Fruit fly (Drosophila melanogaster) whole organism, embryonic: ENCODE measurements around the gene CG17744.

Source experiments
- Asciz ChIP-seq: fragments of 200-800 bp; sonication (Bioruptor generic); optimal IDR thresholded peaks from 2 replicates; lab custom pipeline; 2017; ENCODE audit warnings: missing biosample characterization, mild to moderate bottlenecking, missing genetic modification characterization, missing genetic modification reagents
- CG10274 ChIP-seq: fragments of 200-800 bp; sonication (Bioruptor generic); optimal IDR thresholded peaks from 3 replicates; lab custom pipeline; 2017; ENCODE audit warnings: missing biosample characterization, mild to moderate bottlenecking, missing genetic modification characterization
- CG10979 ChIP-seq: fragments of 200-800 bp; sonication (Bioruptor generic); optimal IDR thresholded peaks from 2 replicates; lab custom pipeline; 2018; ENCODE audit warnings: missing biosample characterization, mild to moderate bottlenecking, missing genetic modification characterization, moderate library complexity
- CG11085 ChIP-seq: fragments of 200-800 bp; sonication (Bioruptor generic); IDR thresholded peaks from 2 replicates; pipeline ENCODE4 v1.3.6; 2022; ENCODE audit warnings: missing biosample characterization, missing genetic modification characterization
- CG11093 ChIP-seq: fragments of 200-800 bp; sonication (Bioruptor generic); IDR thresholded peaks from 3 replicates; pipeline ENCODE4 v1.3.6; 2022; ENCODE audit warnings: missing biosample characterization, missing genetic modification characterization
- CG11504 ChIP-seq: fragments of 200-800 bp; sonication (Bioruptor generic); optimal IDR thresholded peaks from 3 replicates; lab custom pipeline; 2019; ENCODE audit warnings: missing biosample characterization, mild to moderate bottlenecking, missing genetic modification characterization, moderate library complexity
- CG12219 ChIP-seq: fragments of 200-800 bp; sonication (Bioruptor generic); optimal IDR thresholded peaks from 3 replicates; lab custom pipeline; 2018; ENCODE audit warnings: missing biosample characterization, mild to moderate bottlenecking, missing genetic modification characterization
- CG12942 ChIP-seq: fragments of 200-800 bp; sonication (Bioruptor generic); optimal IDR thresholded peaks from 3 replicates; lab custom pipeline; 2016; ENCODE audit warnings: missing biosample characterization, missing genetic modification characterization
- CG14667 ChIP-seq: fragments of 200-800 bp; sonication (Bioruptor generic); IDR thresholded peaks from 2 replicates; pipeline ENCODE4 v1.3.6; 2022; ENCODE audit warnings: missing biosample characterization, missing genetic modification characterization
- CG15479 ChIP-seq: fragments of 200-800 bp; sonication (Bioruptor generic); optimal IDR thresholded peaks from 3 replicates; lab custom pipeline; 2019; ENCODE audit warnings: missing biosample characterization, mild to moderate bottlenecking, missing genetic modification characterization, moderate library complexity
- CG16863 ChIP-seq: fragments of 200-800 bp; sonication (Bioruptor generic); optimal IDR thresholded peaks from 3 replicates; lab custom pipeline; 2016; ENCODE audit warnings: missing biosample characterization, missing genetic modification characterization
- CG2129 ChIP-seq: fragments of 200-800 bp; sonication (Bioruptor generic); IDR thresholded peaks from 2 replicates; pipeline ENCODE4 v1.3.6; 2022; ENCODE audit warnings: missing biosample characterization, missing genetic modification characterization; ENCODE audit not compliant: partially characterized antibody
- CG30403 ChIP-seq: fragments of 200-800 bp; sonication (Bioruptor generic); optimal IDR thresholded peaks from 3 replicates; lab custom pipeline; 2016; ENCODE audit warnings: missing biosample characterization, missing genetic modification characterization
- CG31365 ChIP-seq: fragments of 200-800 bp; sonication (Bioruptor generic); optimal IDR thresholded peaks from 2 replicates; lab custom pipeline; 2018; ENCODE audit warnings: missing biosample characterization, mild to moderate bottlenecking, missing genetic modification characterization
- CG3407 ChIP-seq: fragments of 200-800 bp; sonication (Bioruptor generic); optimal IDR thresholded peaks from 2 replicates; lab custom pipeline; 2018; ENCODE audit warnings: missing biosample characterization, mild to moderate bottlenecking, missing genetic modification characterization
- CG34224 ChIP-seq: fragments of 200-800 bp; sonication (Bioruptor generic); IDR thresholded peaks from 3 replicates; pipeline ENCODE4 v1.3.6; 2022; ENCODE audit warnings: missing biosample characterization, missing genetic modification characterization; ENCODE audit not compliant: partially characterized antibody
- CG3995 ChIP-seq: fragments of 200-800 bp; sonication (Bioruptor generic); optimal IDR thresholded peaks from 3 replicates; lab custom pipeline; 2016; ENCODE audit warnings: missing biosample characterization, missing genetic modification characterization
- CG4282 ChIP-seq: fragments of 200-800 bp; sonication (Bioruptor generic); optimal IDR thresholded peaks from 2 replicates; lab custom pipeline; 2016; ENCODE audit warnings: missing biosample characterization, missing genetic modification characterization
- CG6654 ChIP-seq: fragments of 200-800 bp; sonication (Bioruptor generic); optimal IDR thresholded peaks from 2 replicates; lab custom pipeline; 2017; ENCODE audit warnings: missing biosample characterization, mild to moderate bottlenecking, missing genetic modification characterization
- CG6689 ChIP-seq: fragments of 200-800 bp; sonication (Bioruptor generic); IDR thresholded peaks from 2 replicates; pipeline ENCODE4 v1.3.6; 2022; ENCODE audit warnings: missing biosample characterization, missing genetic modification characterization
- CG8281 ChIP-seq: fragments of 200-800 bp; sonication (Bioruptor generic); optimal IDR thresholded peaks from 2 replicates; lab custom pipeline; 2018; ENCODE audit warnings: missing biosample characterization, mild to moderate bottlenecking, missing genetic modification characterization, moderate library complexity
- Camta ChIP-seq: fragments of 200-800 bp; sonication (Bioruptor generic); optimal IDR thresholded peaks from 2 replicates; lab custom pipeline; 2016; ENCODE audit warnings: missing biosample characterization, missing genetic modification characterization
- Chrac-16 ChIP-seq: fragments of 200-800 bp; sonication (Bioruptor generic); optimal IDR thresholded peaks from 3 replicates; lab custom pipeline; 2016; ENCODE audit warnings: missing biosample characterization, missing genetic modification characterization
- Drgx ChIP-seq: fragments of 200-800 bp; sonication (Bioruptor generic); IDR thresholded peaks from 2 replicates; pipeline ENCODE4 v1.3.6; 2022; ENCODE audit warnings: missing biosample characterization, missing genetic modification characterization
- HLH3B ChIP-seq: fragments of 200-800 bp; sonication (Bioruptor generic); IDR thresholded peaks from 2 replicates; pipeline ENCODE4 v1.3.6; 2022; ENCODE audit warnings: missing biosample characterization, missing genetic modification characterization
- HmgZ ChIP-seq: fragments of 200-800 bp; sonication (Bioruptor generic); optimal IDR thresholded peaks from 2 replicates; lab custom pipeline; 2018; ENCODE audit warnings: missing biosample characterization, mild to moderate bottlenecking, missing genetic modification characterization
- Mad ChIP-seq: fragments of 200-800 bp; sonication (Bioruptor generic); optimal IDR thresholded peaks from 2 replicates; lab custom pipeline; 2016; ENCODE audit warnings: missing biosample characterization, missing genetic modification characterization
- Mrtf ChIP-seq: fragments of 200-800 bp; sonication (Bioruptor generic); IDR thresholded peaks from 3 replicates; pipeline ENCODE4 v1.3.6; 2022; ENCODE audit warnings: missing biosample characterization, missing genetic modification characterization
- Sry-δ ChIP-seq: fragments of 200-800 bp; sonication (Bioruptor generic); optimal IDR thresholded peaks from 2 replicates; lab custom pipeline; 2016; ENCODE audit warnings: missing biosample characterization, missing genetic modification characterization
- abd-A ChIP-seq: fragments of 200-800 bp; sonication (Bioruptor generic); optimal IDR thresholded peaks from 3 replicates; lab custom pipeline; 2019; ENCODE audit warnings: missing biosample characterization, mild to moderate bottlenecking, missing genetic modification characterization, moderate library complexity
- amos ChIP-seq: fragments of 200-800 bp; sonication (Bioruptor generic); IDR thresholded peaks from 2 replicates; pipeline ENCODE4 v1.3.6; 2022; ENCODE audit warnings: missing biosample characterization, missing genetic modification characterization; ENCODE audit not compliant: partially characterized antibody
- ap ChIP-seq: fragments of 200-800 bp; sonication (Bioruptor generic); IDR thresholded peaks from 2 replicates; pipeline ENCODE4 v1.3.6; 2022; ENCODE audit warnings: missing biosample characterization, missing genetic modification characterization
- bbx ChIP-seq: fragments of 200-800 bp; sonication (Bioruptor generic); IDR thresholded peaks from 2 replicates; pipeline ENCODE4 v1.3.6; 2022; ENCODE audit warnings: missing biosample characterization, missing genetic modification characterization; ENCODE audit not compliant: partially characterized antibody
- chif ChIP-seq, 2 experiments: fragments of 200-800 bp; sonication (Bioruptor generic); optimal IDR thresholded peaks; 3 replicates each; lab custom pipeline; 2016; ENCODE audit warnings: missing biosample characterization in 2 of 2, missing genetic modification characterization in 2 of 2
- chm ChIP-seq: fragments of 200-800 bp; sonication (Bioruptor generic); IDR thresholded peaks from 2 replicates; pipeline ENCODE4 v1.3.6; 2022; ENCODE audit warnings: missing biosample characterization, missing genetic modification characterization
- ems ChIP-seq: fragments of 200-800 bp; sonication (Bioruptor generic); optimal IDR thresholded peaks from 3 replicates; lab custom pipeline; 2016; ENCODE audit warnings: missing biosample characterization, missing genetic modification characterization
- fd64A ChIP-seq: fragments of 200-800 bp; sonication (Bioruptor generic); optimal IDR thresholded peaks from 3 replicates; lab custom pipeline; 2018; ENCODE audit warnings: missing biosample characterization, mild to moderate bottlenecking, missing genetic modification characterization
- hth ChIP-seq: fragments of >200 bp; optimal IDR thresholded peaks from 2 replicates; lab custom pipeline; 2017; ENCODE audit warnings: inconsistent platforms
- jumu ChIP-seq: fragments of 200-800 bp; sonication (Bioruptor generic); optimal IDR thresholded peaks from 3 replicates; lab custom pipeline; 2016; ENCODE audit warnings: missing biosample characterization, missing genetic modification characterization
- lmd ChIP-seq: fragments of 200-800 bp; sonication (Bioruptor generic); IDR thresholded peaks from 2 replicates; pipeline ENCODE4 v1.3.6; 2022; ENCODE audit warnings: missing biosample characterization, missing genetic modification characterization
- mam ChIP-seq: fragments of 200-800 bp; sonication (Bioruptor generic); optimal IDR thresholded peaks from 3 replicates; lab custom pipeline; 2016; ENCODE audit warnings: missing biosample characterization, missing genetic modification characterization
- nerfin-1 ChIP-seq: fragments of 200-800 bp; sonication (Bioruptor generic); optimal IDR thresholded peaks from 3 replicates; lab custom pipeline; 2019; ENCODE audit warnings: missing biosample characterization, mild to moderate bottlenecking, missing genetic modification characterization, moderate library complexity
- nerfin-2 ChIP-seq: fragments of 200-800 bp; sonication (Bioruptor generic); IDR thresholded peaks from 2 replicates; pipeline ENCODE4 v1.3.6; 2022; ENCODE audit warnings: missing biosample characterization, missing genetic modification characterization; ENCODE audit not compliant: partially characterized antibody
- nmo ChIP-seq: fragments of 200-800 bp; sonication (Bioruptor generic); optimal IDR thresholded peaks from 2 replicates; lab custom pipeline; 2018; ENCODE audit warnings: missing biosample characterization, mild to moderate bottlenecking, missing genetic modification characterization, moderate library complexity
- nom ChIP-seq: fragments of 200-800 bp; sonication (Bioruptor generic); optimal IDR thresholded peaks from 2 replicates; lab custom pipeline; 2017; ENCODE audit warnings: missing biosample characterization, missing genetic modification characterization, mild to moderate bottlenecking, moderate library complexity, missing genetic modification reagents
- otp ChIP-seq: fragments of 200-800 bp; sonication (Bioruptor generic); IDR thresholded peaks from 3 replicates; pipeline ENCODE4, ENCODE4 v1.3.6; 2022; ENCODE audit warnings: missing biosample characterization, missing genetic modification characterization
- p53 ChIP-seq: fragments of 200-800 bp; sonication (Bioruptor generic); optimal IDR thresholded peaks from 2 replicates; lab custom pipeline; 2016; ENCODE audit warnings: missing biosample characterization, missing genetic modification characterization
- pho ChIP-seq: fragments of 200-800 bp; sonication (Bioruptor generic); optimal IDR thresholded peaks from 2 replicates; lab custom pipeline; 2016; ENCODE audit warnings: missing biosample characterization, missing genetic modification characterization
- seq ChIP-seq: fragments of 200-800 bp; sonication (Bioruptor generic); IDR thresholded peaks from 2 replicates; pipeline ENCODE4 v1.3.6; 2022; ENCODE audit warnings: missing biosample characterization, missing genetic modification characterization
- slp2 ChIP-seq: fragments of 200-800 bp; sonication (Bioruptor generic); optimal IDR thresholded peaks from 2 replicates; lab custom pipeline; 2016; ENCODE audit warnings: missing biosample characterization, missing genetic modification characterization
- sqz ChIP-seq: fragments of 200-800 bp; sonication (Bioruptor generic); optimal IDR thresholded peaks from 3 replicates; lab custom pipeline; 2018; ENCODE audit warnings: missing biosample characterization, mild to moderate bottlenecking, missing genetic modification characterization
- trem ChIP-seq: fragments of 200-800 bp; optimal IDR thresholded peaks from 3 replicates; lab custom pipeline; 2019; ENCODE audit warnings: missing biosample characterization, mild to moderate bottlenecking, missing genetic modification characterization, moderate library complexity

CG17744 gene

DNA sequence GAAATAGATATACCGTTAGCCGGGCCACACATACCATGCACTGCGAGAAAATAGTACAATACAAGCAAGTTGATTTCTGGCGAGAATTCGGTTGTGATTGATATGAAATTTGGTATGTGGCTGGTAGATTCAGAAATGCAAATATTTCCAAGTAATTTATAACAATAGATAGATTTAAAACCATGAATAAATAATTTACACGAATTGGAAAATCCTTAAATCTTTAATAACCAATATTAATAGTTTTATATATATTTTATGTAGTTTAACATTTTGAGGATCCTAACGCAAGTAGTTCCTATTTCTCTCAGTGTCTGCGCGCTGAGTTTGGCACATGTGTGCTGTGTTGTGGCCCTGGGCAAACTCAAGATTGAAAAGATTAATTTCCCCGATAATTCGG is 44.8 kb downstream of the CG17744 start (continued):
- peak; percentile 49 for TF ChIP-seq CG11504 (tag; lab: Kevin White, UChicago)
- TF ChIP-seq CG15479 (GFP tag; lab: Kevin White, UChicago) = no peak
- TF ChIP-seq CG10979 (tag; lab: Kevin White, UChicago) = peak; percentile 74
- peak; percentile 20 for TF ChIP-seq jumu (GFP tag; lab: Kevin White, UChicago)
- no peak for TF ChIP-seq CG11093 (GFP tag; lab: Robert Waterston, UW)
- no peak; the same call in 1 of the 2 replicates for TF ChIP-seq HLH3B (GFP tag; lab: Robert Waterston, UW)
- TF ChIP-seq ems (GFP tag; lab: Kevin White, UChicago) = peak; percentile 2
- TF ChIP-seq CG12219 = peak; percentile 6
- TF ChIP-seq nerfin-1 (tag; lab: Kevin White, UChicago) = no peak
- no peak for TF ChIP-seq otp (GFP tag; lab: Robert Waterston, UW)
- TF ChIP-seq nom (GFP tag; lab: Kevin White, UChicago) = no peak
- no peak for TF ChIP-seq CG2129 (GFP tag; lab: Robert Waterston, UW)
- TF ChIP-seq lmd (GFP tag; lab: Robert Waterston, UW) = peak; percentile 26; the same call in 1 of the 2 replicates
- peak; percentile 64; the same call in 1 of the 2 replicates for TF ChIP-seq CG6689 (GFP tag; lab: Robert Waterston, UW)
- TF ChIP-seq CG14667 (GFP tag; lab: Robert Waterston, UW) = 0 out of 2 replicates have a peak, but pooled peaks have one; percentile 16
- TF ChIP-seq hth = no peak
- no peak for TF ChIP-seq CG34224 (GFP tag; lab: Robert Waterston, UW)
- no peak for TF ChIP-seq Asciz (GFP tag; lab: Kevin White, UChicago)
- TF ChIP-seq CG10274 (GFP tag; lab: Kevin White, UChicago) = no peak
- TF ChIP-seq Sry-δ (GFP tag; lab: Kevin White, UChicago) = peak; percentile 11
- TF ChIP-seq nmo = peak; percentile 72
- TF ChIP-seq Chrac-16 (GFP tag; lab: Kevin White, UChicago) = peak; percentile 43
- no peak for TF ChIP-seq p53 (GFP tag; lab: Kevin White, UChicago)
- TF ChIP-seq chm (GFP tag; lab: Robert Waterston, UW) = no peak
- TF ChIP-seq fd64A = no peak
- no peak for TF ChIP-seq CG16863 (GFP tag; lab: Kevin White, UChicago)
- TF ChIP-seq pho (GFP tag; lab: Kevin White, UChicago) = no peak
- TF ChIP-seq chif (GFP tag; optimal IDR thresholded peaks at IDR 0.05; lab: Kevin White, UChicago) = peak in 1 of 2 experiments; percentile 4
- no peak for TF ChIP-seq slp2 (GFP tag; lab: Kevin White, UChicago)
- TF ChIP-seq mam (GFP tag; lab: Kevin White, UChicago) = no peak
- no peak for TF ChIP-seq CG11085 (GFP tag; lab: Robert Waterston, UW)
- TF ChIP-seq CG6654 = no peak
- TF ChIP-seq CG3995 (GFP tag; lab: Kevin White, UChicago) = no peak
- no peak for TF ChIP-seq HmgZ (tag; lab: Kevin White, UChicago)
- TF ChIP-seq nerfin-2 (GFP tag; lab: Robert Waterston, UW) = no peak
- TF ChIP-seq seq (GFP tag; lab: Robert Waterston, UW) = no peak
- no peak for TF ChIP-seq CG8281 (tag; lab: Kevin White, UChicago)
- peak; percentile 2 for TF ChIP-seq CG12942 (GFP tag; lab: Kevin White, UChicago)
- TF ChIP-seq Camta (GFP tag; lab: Kevin White, UChicago) = no peak
- TF ChIP-seq sqz (GFP tag; lab: Kevin White, UChicago) = no peak
- no peak for TF ChIP-seq bbx
- no peak for TF ChIP-seq CG31365 (tag; lab: Kevin White, UChicago)
- TF ChIP-seq abd-A (tag; lab: Kevin White, UChicago) = no peak
- TF ChIP-seq Drgx (GFP tag; lab: Robert Waterston, UW) = no peak
- no peak for TF ChIP-seq trem (tag; lab: Kevin White, UChicago)
- no peak for TF ChIP-seq Mad (GFP tag; lab: Kevin White, UChicago)
- TF ChIP-seq CG30403 = peak; percentile 39
- no peak for TF ChIP-seq CG4282 (GFP tag; lab: Kevin White, UChicago)
- TF ChIP-seq ap (GFP tag; lab: Robert Waterston, UW) = no peak
- TF ChIP-seq amos (GFP tag; lab: Robert Waterston, UW) = no peak
- no peak for TF ChIP-seq CG3407
- no peak for TF ChIP-seq Mrtf
